Worm (Caenorhabditis elegans): ENCODE measurements around the gene F38B6.6.
A peak's percentile ranks its signal among the peaks of the same experiment; 100 is the strongest.

F38B6.6 gene

DNA sequence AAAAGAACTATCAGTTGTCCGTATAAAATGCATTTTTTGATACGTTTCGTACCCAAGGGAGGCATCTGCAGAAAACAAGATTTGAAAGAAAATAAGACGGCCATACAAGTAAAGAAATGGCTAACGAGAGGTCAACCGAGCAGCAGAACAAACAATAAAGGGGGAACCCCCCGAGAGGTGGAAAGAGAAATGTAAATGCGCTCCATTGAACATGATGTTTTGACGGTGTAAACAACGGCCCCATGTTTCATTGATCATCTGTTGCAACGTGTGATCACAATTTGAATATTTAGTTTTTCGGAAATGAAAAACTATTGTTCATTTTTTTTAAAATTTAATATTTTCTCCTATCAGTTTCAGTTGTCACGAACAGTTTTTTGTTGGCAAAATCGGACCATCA lies 39.7 kb upstream of the F38B6.6 start, which contains the start of gene K11G12.6 (continued):
- TF ChIP-seq nhr-76 (tag; optimal IDR thresholded peaks at IDR 0.05) (no peak), ceh-90 (tag; optimal IDR thresholded peaks at IDR 0.05) (no peak), snpc-4 (tag; optimal IDR thresholded peaks at IDR 0.05) (no peak), egl-13 (tag; optimal IDR thresholded peaks at IDR 0.05) (no peak), sptf-1 (tag; optimal IDR thresholded peaks at IDR 0.05) (no peak), F16B12.6 (tag; optimal IDR thresholded peaks at IDR 0.05) (no peak), zip-4 (GFP tag; optimal IDR thresholded peaks at IDR 0.05) (no peak), nhr-84 (tag; optimal IDR thresholded peaks at IDR 0.05) (no peak), C16A3.4 (tag; optimal IDR thresholded peaks at IDR 0.05) (peak; percentile 10), hpl-2 (GFP tag; optimal IDR thresholded peaks at IDR 0.05) (no peak), fkh-8 (tag; optimal IDR thresholded peaks at IDR 0.05) (no peak), nhr-71 (tag; optimal IDR thresholded peaks at IDR 0.05) (peak; percentile 52), fkh-4 (tag; optimal IDR thresholded peaks at IDR 0.05; ENCODE audit: borderline replicate concordance) (no peak), ces-1 (GFP tag; optimal IDR thresholded peaks at IDR 0.05) (no peak), ztf-4 (tag; optimal IDR thresholded peaks at IDR 0.05) (no peak), efl-1 (optimal IDR thresholded peaks at IDR 0.05) (no peak), efl-1 (GFP tag; optimal IDR thresholded peaks at IDR 0.05 in 1 of 2) (no peak), unc-98 (GFP tag; IDR thresholded peaks at IDR 0.05) (no peak), ztf-11 (tag; optimal IDR thresholded peaks at IDR 0.05) (no peak), rnt-1 (tag; optimal IDR thresholded peaks at IDR 0.05) (peak; percentile 1), zag-1 (tag; optimal IDR thresholded peaks at IDR 0.05) (no peak), vab-15 (tag; optimal IDR thresholded peaks at IDR 0.05) (no peak), nhr-12 (tag; optimal IDR thresholded peaks at IDR 0.05) (no peak), xbp-1 (tag; optimal IDR thresholded peaks at IDR 0.05) (peak; percentile 43), pqm-1 (tag; optimal IDR thresholded peaks at IDR 0.05) (no peak), ama-1 (optimal IDR thresholded peaks at IDR 0.05) (no peak), egl-27 (tag; optimal IDR thresholded peaks at IDR 0.05) (no peak), unc-62 (GFP tag; optimal IDR thresholded peaks at IDR 0.05) (no peak), elt-3 (tag; optimal IDR thresholded peaks at IDR 0.05) (no peak), unc-86 (tag; optimal IDR thresholded peaks at IDR 0.05) (no peak), nhr-237 (tag; optimal IDR thresholded peaks at IDR 0.05) (no peak), fos-1 (tag; optimal IDR thresholded peaks at IDR 0.05) (no peak), lin-15B (tag; optimal IDR thresholded peaks at IDR 0.05) (no peak), fkh-10 (GFP tag; optimal IDR thresholded peaks at IDR 0.05) (no peak), dpl-1 (GFP tag; optimal IDR thresholded peaks at IDR 0.05) (no peak), pax-3 (tag; optimal IDR thresholded peaks at IDR 0.05) (no peak), elt-2 (tag; optimal IDR thresholded peaks at IDR 0.05) (no peak), hlh-17 (GFP tag; optimal IDR thresholded peaks at IDR 0.05; ENCODE audit: borderline replicate concordance) (no peak), lir-3 (tag; optimal IDR thresholded peaks at IDR 0.05; ENCODE audit: poor library complexity) (no peak), lin-35 (GFP tag; optimal IDR thresholded peaks at IDR 0.05) (peak in 1 of 2 experiments; percentile 30), mep-1 (tag; optimal IDR thresholded peaks at IDR 0.05) (peak; percentile 54), snu-23 (GFP tag; optimal IDR thresholded peaks at IDR 0.05) (peak; percentile 44), aly-2 (tag; optimal IDR thresholded peaks at IDR 0.05) (no peak), skn-1 (tag; optimal IDR thresholded peaks at IDR 0.05) (peak; percentile 3), jun-1 (tag; optimal IDR thresholded peaks at IDR 0.05) (no peak), unc-30 (tag; optimal IDR thresholded peaks at IDR 0.05) (no peak), nhr-77 (tag; optimal IDR thresholded peaks at IDR 0.05) (no peak), mab-9 (GFP tag; IDR thresholded peaks at IDR 0.05) (no peak), tlp-1 (tag; optimal IDR thresholded peaks at IDR 0.05) (no peak), unc-130 (tag; optimal IDR thresholded peaks at IDR 0.05) (no peak), pag-3 (tag; optimal IDR thresholded peaks at IDR 0.05; ENCODE audit: borderline replicate concordance, insufficient read depth) (no peak), ceh-82 (tag; optimal IDR thresholded peaks at IDR 0.05) (peak in 1 of 3 experiments; percentile 5), swsn-7 (tag; optimal IDR thresholded peaks at IDR 0.05) (no peak), mdl-1 (tag; optimal IDR thresholded peaks at IDR 0.05) (peak in 1 of 2 experiments; percentile 12)

Data from whole organism, L1 larva.